Fruit fly (Drosophila melanogaster): ENCODE data around the gene Cox10.

The Cox10 gene

dm6 chr2L:10381890-10382450 is 50.7 kb downstream of the Cox10 start, which contains the start of gene CG5096:
CG5096 (plus strand) TSS chr2L:10382263.
- TF ChIP-seq CG14655 (GFP tag; optimal IDR thresholded peaks at IDR 0.05) = no peak
- TF ChIP-seq gl (tag; optimal IDR thresholded peaks at IDR 0.05) = no peak
- TF ChIP-seq CG32121 (GFP tag; IDR thresholded peaks at IDR 0.05) = peak; percentile 41; the same call in 1 of the 2 replicates
- TF ChIP-seq Ets98B (GFP tag; IDR thresholded peaks at IDR 0.05) = peak; percentile 37
- TF ChIP-seq CG34367 (tag; optimal IDR thresholded peaks at IDR 0.05) = peak; percentile 3
- no peak for TF ChIP-seq CG8159 (tag; optimal IDR thresholded peaks at IDR 0.05)
- no peak for TF ChIP-seq D1 (tag; optimal IDR thresholded peaks at IDR 0.05)
- no peak for TF ChIP-seq CG13204 (GFP tag; optimal IDR thresholded peaks at IDR 0.05)
- TF ChIP-seq rn (GFP tag; IDR thresholded peaks at IDR 0.05) = no peak
- peak; percentile 32 for TF ChIP-seq CG9948 (tag; optimal IDR thresholded peaks at IDR 0.05)
- no peak for TF ChIP-seq CG10348 (GFP tag; IDR thresholded peaks at IDR 0.05)
- TF ChIP-seq fd96Ca (GFP tag; IDR thresholded peaks at IDR 0.05) = no peak
- TF ChIP-seq CG15710 (tag; optimal IDR thresholded peaks at IDR 0.05) = peak; percentile 53
- no peak for TF ChIP-seq Pif1B (GFP tag; optimal IDR thresholded peaks at IDR 0.05)
- peak; percentile 60 for TF ChIP-seq CG17806 (tag; optimal IDR thresholded peaks at IDR 0.05)
- TF ChIP-seq CG12605 (GFP tag; IDR thresholded peaks at IDR 0.05) = no peak
- TF ChIP-seq CG4496 (GFP tag; IDR thresholded peaks at IDR 0.05) = peak; percentile 72
- no peak for TF ChIP-seq EcR (GFP tag; optimal IDR thresholded peaks at IDR 0.05)
- TF ChIP-seq Snoo (tag; optimal IDR thresholded peaks at IDR 0.05) = peak; percentile 54
